Worm (Caenorhabditis elegans) whole organism, L2 larva: ENCODE data around the gene nos-2.

Source experiments
- R02D3.7 ChIP-seq: fragments of 150-350 bp; optimal IDR thresholded peaks from 2 replicates; lab custom pipeline; 2014; ENCODE audit warnings: missing biosample characterization, missing genetic modification characterization
- ama-1 ChIP-seq: fragments of 150-350 bp; optimal IDR thresholded peaks from 2 replicates; lab custom pipeline; 2018; ENCODE audit warnings: inconsistent platforms
- egl-27 ChIP-seq: sonication (generic microtip); optimal IDR thresholded peaks from 3 replicates; lab custom pipeline; 2017; ENCODE audit warnings: missing biosample characterization, missing genetic modification reagents, missing genetic modification characterization
- lsy-2 ChIP-seq, 2 experiments: fragments of 150-350 bp in 1 of 2; sonication (generic microtip) in 1 of 2; optimal IDR thresholded peaks; 2 replicates each; lab custom pipeline; 2014 to 2017; ENCODE audit warnings: missing biosample characterization in 2 of 2, missing genetic modification characterization in 2 of 2
- nhr-11 ChIP-seq: fragments of 150-350 bp; optimal IDR thresholded peaks from 2 replicates; lab custom pipeline; 2014; ENCODE audit warnings: missing biosample characterization, missing genetic modification characterization
- nhr-23 ChIP-seq: fragments of 150-350 bp; optimal IDR thresholded peaks from 2 replicates; lab custom pipeline; 2014; ENCODE audit warnings: missing biosample characterization, missing genetic modification reagents, missing genetic modification characterization
- nhr-237 ChIP-seq: fragments of 150-350 bp; optimal IDR thresholded peaks from 2 replicates; lab custom pipeline; 2014; ENCODE audit warnings: missing biosample characterization, missing genetic modification characterization
- sem-4 ChIP-seq: fragments of 150-350 bp; optimal IDR thresholded peaks from 2 replicates; lab custom pipeline; 2014; ENCODE audit warnings: missing biosample characterization, missing genetic modification reagents, missing genetic modification characterization
- unc-39 ChIP-seq: fragments of 150-350 bp; optimal IDR thresholded peaks from 2 replicates; lab custom pipeline; 2014; ENCODE audit warnings: missing biosample characterization, missing genetic modification characterization

DNA sequence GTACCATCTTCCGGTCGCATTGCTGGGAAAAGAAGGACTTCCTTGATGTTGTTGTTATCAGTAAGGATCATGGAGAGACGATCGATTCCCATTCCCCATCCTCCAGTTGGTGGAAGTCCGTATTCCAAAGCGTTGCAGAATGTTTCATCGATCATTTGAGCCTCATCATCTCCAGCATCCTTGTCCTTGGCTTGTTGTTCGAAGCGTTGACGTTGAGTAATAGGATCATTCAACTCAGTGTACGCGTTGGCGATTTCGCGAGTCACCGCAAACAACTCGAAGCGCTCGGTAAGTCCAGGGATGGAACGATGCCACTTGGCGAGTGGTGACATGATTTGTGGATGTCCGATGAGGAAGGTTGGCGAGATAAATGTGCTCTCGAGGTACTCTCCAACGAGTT is 5.0 kb downstream of the nos-2 start:
- TF ChIP-seq lsy-2 (tag; optimal IDR thresholded peaks at IDR 0.05; lab: Kevin White, UChicago): no peak
- no peak for TF ChIP-seq sem-4 (tag; lab: Kevin White, UChicago)
- TF ChIP-seq egl-27 (tag; lab: Kevin White, UChicago): no peak
- no peak for TF ChIP-seq ama-1
- no peak for TF ChIP-seq nhr-11 (tag; lab: Kevin White, UChicago)
- no peak for TF ChIP-seq unc-39 (tag; lab: Kevin White, UChicago)
- TF ChIP-seq R02D3.7 (tag; lab: Kevin White, UChicago): no peak
- TF ChIP-seq nhr-23 (tag; lab: Kevin White, UChicago): no peak
- TF ChIP-seq nhr-237 (tag; lab: Kevin White, UChicago): no peak
